Fruit fly (Drosophila melanogaster) whole organism, prepupa: ENCODE measurements around the gene cdi.

Experiments used
- CG10631 ChIP-seq: fragments of 200-800 bp; sonication (Bioruptor generic); optimal IDR thresholded peaks from 2 replicates; lab custom pipeline; 2016; ENCODE audit warnings: missing biosample characterization, missing genetic modification characterization
- CG10669 ChIP-seq: fragments of 200-800 bp; sonication (Bioruptor generic); optimal IDR thresholded peaks from 3 replicates; lab custom pipeline; 2018; ENCODE audit warnings: missing biosample characterization, mild to moderate bottlenecking, missing genetic modification characterization, moderate library complexity
- CG11294 ChIP-seq: fragments of 200-800 bp; sonication (Bioruptor generic); IDR thresholded peaks from 2 replicates; pipeline ENCODE4 v1.3.6; 2022; ENCODE audit warnings: missing biosample characterization, missing genetic modification characterization
- CG11762 ChIP-seq: fragments of 200-800 bp; sonication (Bioruptor generic); optimal IDR thresholded peaks from 3 replicates; lab custom pipeline; 2016; ENCODE audit warnings: missing biosample characterization, missing genetic modification characterization; ENCODE audit not compliant: insufficient read depth
- CG11902 ChIP-seq: fragments of 200-800 bp; sonication (Bioruptor generic); optimal IDR thresholded peaks from 3 replicates; lab custom pipeline; 2016; ENCODE audit warnings: missing biosample characterization, missing genetic modification characterization
- CG15336 ChIP-seq: fragments of 200-800 bp; sonication (Bioruptor generic); IDR thresholded peaks from 2 replicates; pipeline ENCODE4 v1.3.6; 2022; ENCODE audit warnings: missing biosample characterization, missing genetic modification characterization
- CG16779 ChIP-seq: fragments of 200-800 bp; sonication (Bioruptor generic); optimal IDR thresholded peaks from 3 replicates; lab custom pipeline; 2017; ENCODE audit warnings: missing biosample characterization, mild to moderate bottlenecking, missing genetic modification characterization
- CG3032 ChIP-seq: fragments of 200-800 bp; optimal IDR thresholded peaks from 2 replicates; lab custom pipeline; 2019; ENCODE audit warnings: missing biosample characterization, mild to moderate bottlenecking, missing genetic modification characterization, moderate library complexity
- CG32006 ChIP-seq: fragments of 200-800 bp; sonication (Bioruptor generic); optimal IDR thresholded peaks from 3 replicates; lab custom pipeline; 2017; ENCODE audit warnings: missing biosample characterization, mild to moderate bottlenecking, missing genetic modification characterization
- CG3919 ChIP-seq: fragments of 200-800 bp; sonication (Bioruptor generic); optimal IDR thresholded peaks from 3 replicates; lab custom pipeline; 2016; ENCODE audit warnings: missing biosample characterization, missing genetic modification characterization
- CG4318 ChIP-seq: fragments of 200-800 bp; sonication (Bioruptor generic); optimal IDR thresholded peaks from 3 replicates; lab custom pipeline; 2017; ENCODE audit warnings: missing biosample characterization, mild to moderate bottlenecking, missing genetic modification characterization
- CG6163 ChIP-seq: fragments of 200-800 bp; sonication (Bioruptor generic); IDR thresholded peaks from 3 replicates; pipeline ENCODE4 v1.3.6; 2022; ENCODE audit warnings: missing biosample characterization, missing genetic modification characterization
- CG6276 ChIP-seq: fragments of 200-800 bp; sonication (Bioruptor generic); optimal IDR thresholded peaks from 2 replicates; lab custom pipeline; 2017; ENCODE audit warnings: missing biosample characterization, mild to moderate bottlenecking, missing genetic modification characterization
- CG6808 ChIP-seq: fragments of 200-800 bp; sonication (Bioruptor generic); optimal IDR thresholded peaks from 3 replicates; lab custom pipeline; 2017; ENCODE audit warnings: missing biosample characterization, missing genetic modification characterization, mild to moderate bottlenecking, moderate library complexity, missing genetic modification reagents
- CG6854 ChIP-seq: fragments of 200-800 bp; sonication (Bioruptor generic); optimal IDR thresholded peaks from 2 replicates; lab custom pipeline; 2017; ENCODE audit warnings: missing biosample characterization, mild to moderate bottlenecking, missing genetic modification characterization
- CG7368 ChIP-seq: fragments of 200-800 bp; sonication (Bioruptor generic); optimal IDR thresholded peaks from 3 replicates; lab custom pipeline; 2016; ENCODE audit warnings: missing biosample characterization, missing genetic modification characterization
- CG8119 ChIP-seq: fragments of 200-800 bp; sonication (Bioruptor generic); IDR thresholded peaks from 3 replicates; pipeline ENCODE4 v1.3.6; 2022; ENCODE audit warnings: missing biosample characterization, missing genetic modification characterization
- CG8632 ChIP-seq: fragments of 200-800 bp; sonication (Bioruptor generic); optimal IDR thresholded peaks from 3 replicates; lab custom pipeline; 2016; ENCODE audit warnings: missing biosample characterization, missing genetic modification characterization
- CG9139 ChIP-seq: fragments of 200-800 bp; sonication (Bioruptor generic); optimal IDR thresholded peaks from 3 replicates; lab custom pipeline; 2017; ENCODE audit warnings: missing biosample characterization, mild to moderate bottlenecking, missing genetic modification characterization
- Eip75B ChIP-seq: fragments of 200-800 bp; sonication (Bioruptor generic); optimal IDR thresholded peaks from 3 replicates; lab custom pipeline; 2016; ENCODE audit warnings: missing biosample characterization, missing genetic modification characterization
- Eip78C ChIP-seq: fragments of 200-800 bp; sonication (Bioruptor generic); peaks from one replicate; lab custom pipeline; 2016; ENCODE audit warnings: missing biosample characterization, missing genetic modification characterization
- Eip93F ChIP-seq: fragments of 200-800 bp; sonication (Bioruptor generic); optimal IDR thresholded peaks from 2 replicates; lab custom pipeline; 2016; ENCODE audit warnings: missing biosample characterization, mild to moderate bottlenecking, missing genetic modification characterization
- Ets21C ChIP-seq: fragments of 200-800 bp; sonication (Bioruptor generic); optimal IDR thresholded peaks from 3 replicates; lab custom pipeline; 2016; ENCODE audit warnings: missing biosample characterization, missing genetic modification characterization
- Hr38 ChIP-seq: sonication (Bioruptor generic); optimal IDR thresholded peaks from 2 replicates; lab custom pipeline; 2016; ENCODE audit warnings: missing biosample characterization, missing genetic modification characterization
- Hr39 ChIP-seq: fragments of 200-800 bp; sonication (Bioruptor generic); optimal IDR thresholded peaks from 2 replicates; lab custom pipeline; 2016; ENCODE audit warnings: missing biosample characterization, missing genetic modification characterization
- Hr4 ChIP-seq: fragments of 200-800 bp; sonication (Bioruptor generic); optimal IDR thresholded peaks from 3 replicates; lab custom pipeline; 2016; ENCODE audit warnings: missing biosample characterization, missing genetic modification characterization
- Lpt ChIP-seq: fragments of 200-800 bp; sonication (Bioruptor generic); optimal IDR thresholded peaks from 3 replicates; lab custom pipeline; 2016; ENCODE audit warnings: missing biosample characterization, missing genetic modification characterization
- Met ChIP-seq: fragments of 200-800 bp; sonication (Bioruptor generic); optimal IDR thresholded peaks from 3 replicates; lab custom pipeline; 2016; ENCODE audit warnings: missing biosample characterization, missing genetic modification characterization
- OdsH ChIP-seq: fragments of 200-800 bp; sonication (Bioruptor generic); optimal IDR thresholded peaks from 3 replicates; lab custom pipeline; 2016; ENCODE audit warnings: missing biosample characterization, missing genetic modification characterization
- Smox ChIP-seq: fragments of 200-800 bp; sonication (Bioruptor generic); optimal IDR thresholded peaks from 3 replicates; lab custom pipeline; 2016; ENCODE audit warnings: missing biosample characterization, missing genetic modification characterization
- Sox102F ChIP-seq: fragments of 200-800 bp; sonication (Bioruptor generic); optimal IDR thresholded peaks from 2 replicates; lab custom pipeline; 2016; ENCODE audit warnings: missing biosample characterization, mild to moderate bottlenecking, missing genetic modification characterization
- Sox14 ChIP-seq: fragments of 200-800 bp; sonication (Bioruptor generic); optimal IDR thresholded peaks from 3 replicates; lab custom pipeline; 2016; ENCODE audit warnings: missing biosample characterization, missing genetic modification characterization
- achi ChIP-seq: fragments of 200-800 bp; sonication (Bioruptor generic); optimal IDR thresholded peaks from 3 replicates; lab custom pipeline; 2016; ENCODE audit warnings: missing biosample characterization, missing genetic modification characterization
- acj6 ChIP-seq: fragments of 200-800 bp; sonication (Bioruptor generic); optimal IDR thresholded peaks from 3 replicates; lab custom pipeline; 2016; ENCODE audit warnings: missing biosample characterization, missing genetic modification characterization
- dac ChIP-seq: fragments of 200-800 bp; sonication (Bioruptor generic); optimal IDR thresholded peaks from 2 replicates; lab custom pipeline; 2017; ENCODE audit warnings: missing biosample characterization, mild to moderate bottlenecking, missing genetic modification characterization
- dsx ChIP-seq: fragments of 200-800 bp; optimal IDR thresholded peaks from 3 replicates; lab custom pipeline; 2019; ENCODE audit warnings: missing biosample characterization, mild to moderate bottlenecking, missing genetic modification characterization, moderate library complexity; ENCODE audit not compliant: poor library complexity, severe bottlenecking
- eg ChIP-seq: fragments of 200-800 bp; sonication (Bioruptor generic); IDR thresholded peaks from 3 replicates; pipeline ENCODE4 v1.3.6; 2022; ENCODE audit warnings: missing biosample characterization, missing genetic modification characterization
- esn ChIP-seq: fragments of 200-800 bp; sonication (Bioruptor generic); optimal IDR thresholded peaks from 2 replicates; lab custom pipeline; 2016; ENCODE audit warnings: missing biosample characterization, mild to moderate bottlenecking, missing genetic modification characterization, moderate library complexity
- fd85E ChIP-seq: fragments of 200-800 bp; sonication (Bioruptor generic); optimal IDR thresholded peaks from 3 replicates; lab custom pipeline; 2016; ENCODE audit warnings: missing biosample characterization, missing genetic modification characterization
- fkh ChIP-seq: fragments of 200-800 bp; sonication (Bioruptor generic); optimal IDR thresholded peaks from 3 replicates; lab custom pipeline; 2017; ENCODE audit warnings: missing biosample characterization, mild to moderate bottlenecking, missing genetic modification characterization, moderate library complexity
- lz ChIP-seq: fragments of 200-800 bp; sonication (Bioruptor generic); optimal IDR thresholded peaks from 3 replicates; lab custom pipeline; 2016; ENCODE audit warnings: missing biosample characterization, missing genetic modification characterization
- net ChIP-seq: fragments of 200-800 bp; sonication (Bioruptor generic); optimal IDR thresholded peaks from 3 replicates; lab custom pipeline; 2016; ENCODE audit warnings: missing biosample characterization, missing genetic modification characterization
- pdm3 ChIP-seq: fragments of 200-800 bp; sonication (Bioruptor generic); optimal IDR thresholded peaks from 3 replicates; lab custom pipeline; 2016; ENCODE audit warnings: missing biosample characterization, missing genetic modification characterization
- ss ChIP-seq, 2 experiments: fragments of 200-800 bp; sonication (Bioruptor generic); optimal IDR thresholded peaks; 2 replicates in 1 of 2; 3 replicates in 1 of 2; lab custom pipeline; 2017 to 2018; ENCODE audit warnings: mild to moderate bottlenecking in 2 of 2, missing biosample characterization in 2 of 2, missing genetic modification characterization in 2 of 2, moderate library complexity in 1 of 2
- svp ChIP-seq: fragments of 200-800 bp; sonication (Bioruptor generic); peaks from one replicate; lab custom pipeline; 2016; ENCODE audit warnings: missing biosample characterization, missing genetic modification characterization

The cdi gene

DNA sequence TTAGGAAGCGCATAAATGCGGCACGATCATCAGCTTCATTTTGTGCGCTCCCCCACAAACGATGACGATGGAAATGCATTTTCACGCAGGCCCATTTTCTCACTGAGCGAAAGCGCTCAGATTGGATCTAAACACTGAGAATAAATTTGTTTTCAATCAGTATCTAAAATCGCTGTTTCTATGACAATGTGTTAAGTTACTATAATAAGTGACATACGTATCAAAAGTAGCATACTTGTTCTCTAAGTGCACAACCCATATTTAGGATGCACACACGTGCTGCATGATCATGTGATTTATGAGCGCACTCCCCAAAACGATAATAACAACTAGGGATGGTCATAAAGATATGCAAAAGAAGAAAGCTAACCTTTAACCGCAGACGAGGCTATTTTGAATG, 14.1 kb upstream of the cdi start:
- no peak for TF ChIP-seq CG8632 (GFP tag; lab: Kevin White, UChicago)
- peak; percentile 5 for TF ChIP-seq svp (GFP tag; lab: Kevin White, UChicago)
- no peak for TF ChIP-seq Hr38
- peak; percentile 50 for TF ChIP-seq Hr4 (GFP tag; lab: Kevin White, UChicago)
- TF ChIP-seq CG8119 (GFP tag; lab: Robert Waterston, UW), result peak; percentile 41; the same call in 1 of the 3 replicates
- peak; percentile 32 for TF ChIP-seq CG6276
- peak; percentile 2 for TF ChIP-seq Lpt (GFP tag; lab: Kevin White, UChicago)
- peak; percentile 6 for TF ChIP-seq Eip75B (GFP tag; lab: Kevin White, UChicago)
- TF ChIP-seq CG15336, result peak; percentile 42; the same call in 1 of the 2 replicates
- TF ChIP-seq acj6 (GFP tag; lab: Kevin White, UChicago), result no peak
- peak; percentile 64 for TF ChIP-seq Eip78C (GFP tag; lab: Kevin White, UChicago)
- TF ChIP-seq CG9139 (GFP tag; lab: Kevin White, UChicago), result no peak
- TF ChIP-seq CG3919, result peak; percentile 36
- peak; percentile 58 for TF ChIP-seq CG32006
- peak; percentile 3 for TF ChIP-seq CG10631 (GFP tag; lab: Kevin White, UChicago)
- TF ChIP-seq CG6163 (GFP tag; lab: Robert Waterston, UW), result peak; percentile 61; the same call in 2 of the 3 replicates
- no peak for TF ChIP-seq dsx (GFP tag; lab: Kevin White, UChicago)
- 0 out of 3 replicates have a peak, but pooled peaks have one; percentile 40 for TF ChIP-seq eg (GFP tag; lab: Robert Waterston, UW)
- TF ChIP-seq, all 60 proteins: peak for 13

dm6 chr3R:19107058-19107457, 13.0 kb upstream of the cdi start:
- peak; percentile 11 for TF ChIP-seq OdsH (GFP tag; lab: Kevin White, UChicago)
- TF ChIP-seq CG6163 (GFP tag; lab: Robert Waterston, UW), result no peak
- no peak for TF ChIP-seq CG10669 (GFP tag; lab: Kevin White, UChicago)
- no peak for TF ChIP-seq Eip93F (GFP tag; lab: Kevin White, UChicago)
- no peak for TF ChIP-seq CG7368 (GFP tag; lab: Kevin White, UChicago)
- peak; percentile 15 for TF ChIP-seq CG32006
- peak; percentile 28 for TF ChIP-seq CG10631 (GFP tag; lab: Kevin White, UChicago)
- no peak for TF ChIP-seq net (GFP tag; lab: Kevin White, UChicago)
- no peak for TF ChIP-seq Sox102F (GFP tag; lab: Kevin White, UChicago)
- no peak for TF ChIP-seq CG16779 (tag; lab: Kevin White, UChicago)
- peak; percentile 36; the same call in 1 of the 3 replicates for TF ChIP-seq CG8119 (GFP tag; lab: Robert Waterston, UW)
- no peak for TF ChIP-seq CG6808
- TF ChIP-seq dac, result no peak
- no peak for TF ChIP-seq fd85E (GFP tag; lab: Kevin White, UChicago)
- TF ChIP-seq CG15336, result peak; percentile 33; the same call in 1 of the 2 replicates
- TF ChIP-seq Ets21C (GFP tag; lab: Kevin White, UChicago), result no peak
- TF ChIP-seq Met (GFP tag; lab: Kevin White, UChicago), result no peak
- peak; percentile 3 for TF ChIP-seq achi (GFP tag; lab: Kevin White, UChicago)
- no peak for TF ChIP-seq CG11294 (GFP tag; lab: Robert Waterston, UW)
- no peak for TF ChIP-seq esn
- TF ChIP-seq CG11762, result no peak
- peak; percentile 60 for TF ChIP-seq Eip78C (GFP tag; lab: Kevin White, UChicago)
- no peak for TF ChIP-seq fkh (GFP tag; lab: Kevin White, UChicago)
- TF ChIP-seq CG11902, result no peak
- no peak for TF ChIP-seq pdm3 (GFP tag; lab: Kevin White, UChicago)
- TF ChIP-seq Hr39, result no peak

DNA sequence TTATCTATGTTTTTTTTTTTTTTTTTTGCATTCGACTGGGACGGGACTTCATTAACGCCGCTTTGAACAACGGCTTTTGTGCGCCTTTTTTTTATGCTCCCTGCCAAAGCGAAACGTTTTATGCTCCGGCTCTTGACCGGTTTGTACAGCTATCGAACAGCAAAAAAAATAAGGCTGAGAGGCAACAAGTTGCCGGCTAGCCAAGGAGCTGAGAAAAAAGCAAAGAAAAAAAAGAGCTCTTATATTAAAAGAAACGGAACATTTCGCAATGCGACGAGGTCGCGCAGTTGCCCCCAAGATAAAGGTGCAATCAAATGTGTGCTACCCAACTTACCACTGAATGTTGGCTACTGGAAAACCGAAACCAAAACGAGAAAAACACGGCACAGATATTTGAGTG, 12.4 kb upstream of the cdi start:
- no peak for TF ChIP-seq CG4318 (GFP tag; lab: Kevin White, UChicago)
- no peak for TF ChIP-seq lz (GFP tag; lab: Kevin White, UChicago)
- TF ChIP-seq CG6276, result peak; percentile 40
- TF ChIP-seq fd85E (GFP tag; lab: Kevin White, UChicago), result no peak
- TF ChIP-seq Smox (GFP tag; lab: Kevin White, UChicago), result no peak
- peak; percentile 2 for TF ChIP-seq dsx (GFP tag; lab: Kevin White, UChicago)
- TF ChIP-seq ss (GFP tag; optimal IDR thresholded peaks at IDR 0.05; lab: Kevin White, UChicago), result peak in 1 of 2 experiments; percentile 57
- TF ChIP-seq CG6854 (GFP tag; lab: Kevin White, UChicago), result no peak
- no peak for TF ChIP-seq Sox14 (GFP tag; lab: Kevin White, UChicago)
- peak; percentile 34; the same call in 2 of the 3 replicates for TF ChIP-seq eg (GFP tag; lab: Robert Waterston, UW)
- TF ChIP-seq CG3032 (tag; lab: Kevin White, UChicago), result no peak
- no peak for TF ChIP-seq CG10631 (GFP tag; lab: Kevin White, UChicago)
- no peak for TF ChIP-seq Eip75B (GFP tag; lab: Kevin White, UChicago)
- TF ChIP-seq Eip78C (GFP tag; lab: Kevin White, UChicago), result no peak
- TF ChIP-seq CG6163 (GFP tag; lab: Robert Waterston, UW), result peak; percentile 19; the same call in 1 of the 3 replicates
- peak; percentile 3 for TF ChIP-seq CG9139 (GFP tag; lab: Kevin White, UChicago)
- no peak for TF ChIP-seq pdm3 (GFP tag; lab: Kevin White, UChicago)
- no peak for TF ChIP-seq CG15336
- TF ChIP-seq Hr39, result no peak
- TF ChIP-seq CG6808, result peak; percentile 20
